Worm (Caenorhabditis elegans): ENCODE measurements around the gene F02D10.3.
A peak's percentile ranks its signal among the peaks of the same experiment; 100 is the strongest.

The F02D10.3 gene

ce11 chrX:13481704-13482103 is 19.3 kb upstream of the F02D10.3 start, which contains the start of gene srd-50:
Gene srd-50, minus strand, starts transcription at chrX:13481804.
- TF ChIP-seq B0261.1 (tag; optimal IDR thresholded peaks at IDR 0.05): no peak
- no peak for TF ChIP-seq pbrm-1 (GFP tag; IDR thresholded peaks at IDR 0.05)
- no peak for TF ChIP-seq bed-2 (GFP tag; IDR thresholded peaks at IDR 0.05)
- TF ChIP-seq efl-1 (GFP tag; optimal IDR thresholded peaks at IDR 0.05): no peak
- no peak for TF ChIP-seq ztf-6 (GFP tag; IDR thresholded peaks at IDR 0.05)
- no peak for TF ChIP-seq F22D6.2 (tag; optimal IDR thresholded peaks at IDR 0.05)
- TF ChIP-seq Y79H2A.3 (GFP tag; conservative IDR thresholded peaks at IDR 0.05): no peak
- no peak for TF ChIP-seq lsl-1 (GFP tag; optimal IDR thresholded peaks at IDR 0.05)
- no peak for TF ChIP-seq ztf-25 (GFP tag; IDR thresholded peaks at IDR 0.05)
- TF ChIP-seq D2030.7 (GFP tag; IDR thresholded peaks at IDR 0.05): no peak

DNA sequence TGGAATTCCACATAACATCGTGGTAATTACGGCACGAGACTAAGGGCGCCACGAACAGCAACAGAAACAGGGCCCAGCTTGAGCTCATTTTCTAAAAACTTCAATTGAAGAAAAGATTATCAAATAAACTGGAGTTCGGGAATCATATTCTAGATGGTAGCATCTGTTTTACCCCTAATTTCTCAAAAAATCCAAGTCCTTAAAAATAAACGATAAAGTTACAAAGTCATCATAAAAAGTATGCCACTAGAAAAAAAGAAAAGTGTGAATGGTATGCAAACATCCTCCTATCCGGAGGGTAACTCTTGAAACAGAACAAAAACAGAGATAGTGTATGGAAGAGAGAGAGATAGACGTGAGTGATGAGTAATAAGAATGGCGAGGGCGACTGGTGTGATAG is 14.9 kb upstream of the F02D10.3 start, which contains the start of gene efn-3:
Gene efn-3, minus strand, starts transcription at position 101 of the 400 bp plus-strand sequence.
- TF ChIP-seq sea-2 (GFP tag; IDR thresholded peaks at IDR 0.05) (no peak), rcor-1 (GFP tag; IDR thresholded peaks at IDR 0.05) (no peak), lsy-27 (tag; optimal IDR thresholded peaks at IDR 0.05; ENCODE audit: borderline replicate concordance, insufficient read depth) (no peak), Y95B8A.8 (GFP tag; IDR thresholded peaks at IDR 0.05) (no peak), let-607 (tag; optimal IDR thresholded peaks at IDR 0.05) (no peak), F49E8.2 (tag; optimal IDR thresholded peaks at IDR 0.05; ENCODE audit: insufficient read depth) (no peak), B0261.1 (tag; optimal IDR thresholded peaks at IDR 0.05) (no peak), madf-8 (GFP tag; conservative IDR thresholded peaks at IDR 0.05) (no peak), K11D2.4 (GFP tag; IDR thresholded peaks at IDR 0.05) (no peak), fkh-3 (tag; optimal IDR thresholded peaks at IDR 0.05) (no peak), ets-4 (GFP tag; optimal IDR thresholded peaks at IDR 0.05) (no peak), lin-40 (tag; optimal IDR thresholded peaks at IDR 0.05) (no peak), Y79H2A.3 (GFP tag; conservative IDR thresholded peaks at IDR 0.05) (no peak), snpc-3.4 (tag; optimal IDR thresholded peaks at IDR 0.05) (no peak), nfya-2 (GFP tag; IDR thresholded peaks at IDR 0.05) (no peak), lir-1 (GFP tag; conservative IDR thresholded peaks at IDR 0.05) (no peak), lin-54 (GFP tag; optimal IDR thresholded peaks at IDR 0.05) (no peak), C17E4.6 (GFP tag; IDR thresholded peaks at IDR 0.05) (no peak), lin-35 (GFP tag; optimal IDR thresholded peaks at IDR 0.05) (no peak)

DNA sequence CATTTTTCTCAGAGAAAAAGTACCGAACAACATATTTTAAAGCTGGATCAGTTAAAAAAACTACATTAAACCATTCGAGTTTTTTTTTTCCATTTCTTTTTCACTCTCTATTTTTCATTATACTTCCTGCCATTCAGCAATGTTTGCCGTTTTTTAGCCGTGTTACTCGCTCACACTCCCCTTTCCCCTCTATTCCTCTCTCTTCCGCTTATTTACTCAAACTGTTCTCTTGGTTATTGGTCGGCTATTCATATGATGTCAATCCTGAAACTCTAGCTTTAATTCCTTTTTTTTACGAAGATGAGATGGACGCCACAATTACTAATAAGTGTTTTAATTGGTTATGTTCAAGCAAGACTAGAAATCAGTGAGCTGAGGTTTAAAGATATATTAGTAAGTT is 9.4 kb upstream of the F02D10.3 start, which contains the start of gene tre-4:
Gene tre-4, plus strand, starts transcription at position 301 of the 400 bp plus-strand sequence.
- TF ChIP-seq him-1 (tag; optimal IDR thresholded peaks at IDR 0.05) (no peak), nhr-80 (tag; optimal IDR thresholded peaks at IDR 0.05) (peak; percentile 22), ztf-25 (GFP tag; IDR thresholded peaks at IDR 0.05) (no peak), hrde-1 (tag; optimal IDR thresholded peaks at IDR 0.05; ENCODE audit: borderline replicate concordance) (no peak), B0035.1 (tag; optimal IDR thresholded peaks at IDR 0.05) (no peak), let-526 (GFP tag; IDR thresholded peaks at IDR 0.05) (no peak), snpc-1.3 (tag; optimal IDR thresholded peaks at IDR 0.05; ENCODE audit: insufficient read depth) (no peak)
